Worm (Caenorhabditis elegans): Measurements from ENCODE around the gene nekl-4.

Gene nekl-4

ce11 chrIII:5543727-5544345 is 26.5 kb upstream of the nekl-4 start, which contains the start of gene D1044.1:
TSS of gene D1044.1 (plus strand) at chrIII:5544295.
- TF ChIP-seq scrt-1 (GFP tag; IDR thresholded peaks at IDR 0.05) (no peak), aly-1 (tag; optimal IDR thresholded peaks at IDR 0.05) (no peak)

- TF ChIP-seq scrt-1 (GFP tag; IDR thresholded peaks at IDR 0.05) (no peak), flt-1 (GFP tag; IDR thresholded peaks at IDR 0.05) (no peak), sea-1 (GFP tag; conservative IDR thresholded peaks at IDR 0.05) (no peak), ceh-13 (GFP tag; optimal IDR thresholded peaks at IDR 0.05) (no peak), ama-1 (optimal IDR thresholded peaks at IDR 0.05) (no peak), B0310.2 (tag; optimal IDR thresholded peaks at IDR 0.05) (no peak), F13C5.2 (tag; optimal IDR thresholded peaks at IDR 0.05) (no peak), tbx-11 (GFP tag; IDR thresholded peaks at IDR 0.05) (no peak), pes-1 (GFP tag; IDR thresholded peaks at IDR 0.05) (no peak)
Measured at ce11 chrIII:5543050-5543449, 25.7 kb upstream of the nekl-4 start, which contains the start of gene D1044.6. TSS of gene D1044.6 (minus strand) at chrIII:5543177.

- no peak for TF ChIP-seq tra-4 (tag; optimal IDR thresholded peaks at IDR 0.05)
- no peak for TF ChIP-seq hmbx-1 (tag; optimal IDR thresholded peaks at IDR 0.05)
- no peak for TF ChIP-seq ets-7 (tag; optimal IDR thresholded peaks at IDR 0.05)
- TF ChIP-seq pes-1 (GFP tag; IDR thresholded peaks at IDR 0.05) = no peak
Measured at ce11 chrIII:5541777-5542176, 24.5 kb upstream of the nekl-4 start.

- TF ChIP-seq hnd-1 (tag; optimal IDR thresholded peaks at IDR 0.05) (no peak), tbx-37 (GFP tag; conservative IDR thresholded peaks at IDR 0.05) (no peak), pes-1 (GFP tag; IDR thresholded peaks at IDR 0.05) (no peak), sea-1 (GFP tag; conservative IDR thresholded peaks at IDR 0.05) (no peak), F13C5.2 (tag; optimal IDR thresholded peaks at IDR 0.05) (no peak), ceh-13 (GFP tag; optimal IDR thresholded peaks at IDR 0.05) (no peak), hmg-4 (GFP tag; optimal IDR thresholded peaks at IDR 0.05) (no peak), tra-4 (tag; optimal IDR thresholded peaks at IDR 0.05) (no peak), B0310.2 (tag; optimal IDR thresholded peaks at IDR 0.05) (no peak), scrt-1 (GFP tag; IDR thresholded peaks at IDR 0.05) (no peak), ets-7 (tag; optimal IDR thresholded peaks at IDR 0.05) (no peak), ceh-36 (tag; optimal IDR thresholded peaks at IDR 0.05) (no peak), ama-1 (optimal IDR thresholded peaks at IDR 0.05) (no peak), aly-1 (tag; optimal IDR thresholded peaks at IDR 0.05) (no peak), tbx-11 (GFP tag; IDR thresholded peaks at IDR 0.05) (no peak), hmbx-1 (tag; optimal IDR thresholded peaks at IDR 0.05) (no peak), flt-1 (GFP tag; IDR thresholded peaks at IDR 0.05) (no peak)
Measured at ce11 chrIII:5525973-5526372, 8.7 kb upstream of the nekl-4 start, which contains the start of gene dex-1. TSS of gene dex-1 (plus strand) at chrIII:5526104.

ce11 chrIII:5521930-5522329 is 4.6 kb upstream of the nekl-4 start, which contains the start of gene D1044.4:
TSS of gene D1044.4 (minus strand) at chrIII:5522030.
- TF ChIP-seq B0310.2 (tag; optimal IDR thresholded peaks at IDR 0.05) = no peak
- TF ChIP-seq ceh-36 (tag; optimal IDR thresholded peaks at IDR 0.05) = no peak
- no peak for TF ChIP-seq ama-1 (optimal IDR thresholded peaks at IDR 0.05)
- no peak for TF ChIP-seq aly-1 (tag; optimal IDR thresholded peaks at IDR 0.05)
- TF ChIP-seq scrt-1 (GFP tag; IDR thresholded peaks at IDR 0.05) = no peak
- TF ChIP-seq hnd-1 (tag; optimal IDR thresholded peaks at IDR 0.05) = no peak
- no peak for TF ChIP-seq ceh-13 (GFP tag; optimal IDR thresholded peaks at IDR 0.05)
- TF ChIP-seq pes-1 (GFP tag; IDR thresholded peaks at IDR 0.05) = no peak
- no peak for TF ChIP-seq sea-1 (GFP tag; conservative IDR thresholded peaks at IDR 0.05)
- no peak for TF ChIP-seq ets-7 (tag; optimal IDR thresholded peaks at IDR 0.05)
- no peak for TF ChIP-seq flt-1 (GFP tag; IDR thresholded peaks at IDR 0.05)
- no peak for TF ChIP-seq hmbx-1 (tag; optimal IDR thresholded peaks at IDR 0.05)
- no peak for TF ChIP-seq tbx-11 (GFP tag; IDR thresholded peaks at IDR 0.05)
- no peak for TF ChIP-seq tbx-37 (GFP tag; conservative IDR thresholded peaks at IDR 0.05)
- no peak for TF ChIP-seq F13C5.2 (tag; optimal IDR thresholded peaks at IDR 0.05)
- TF ChIP-seq tra-4 (tag; optimal IDR thresholded peaks at IDR 0.05) = no peak
- TF ChIP-seq hmg-4 (GFP tag; optimal IDR thresholded peaks at IDR 0.05) = no peak

ce11 chrIII:5512502-5512901 is 4.8 kb downstream of the nekl-4 start, which contains the start of gene pqn-25:
TSS of gene pqn-25 (minus strand) at chrIII:5512602.
- TF ChIP-seq tbx-37 (GFP tag; conservative IDR thresholded peaks at IDR 0.05) = no peak
- TF ChIP-seq sea-1 (GFP tag; conservative IDR thresholded peaks at IDR 0.05) = no peak
- no peak for TF ChIP-seq aly-1 (tag; optimal IDR thresholded peaks at IDR 0.05)
- no peak for TF ChIP-seq pes-1 (GFP tag; IDR thresholded peaks at IDR 0.05)
- TF ChIP-seq hmg-4 (GFP tag; optimal IDR thresholded peaks at IDR 0.05) = no peak
- TF ChIP-seq scrt-1 (GFP tag; IDR thresholded peaks at IDR 0.05) = no peak
- TF ChIP-seq flt-1 (GFP tag; IDR thresholded peaks at IDR 0.05) = no peak
- TF ChIP-seq ama-1 (optimal IDR thresholded peaks at IDR 0.05) = no peak
- no peak for TF ChIP-seq ceh-13 (GFP tag; optimal IDR thresholded peaks at IDR 0.05)
- TF ChIP-seq F13C5.2 (tag; optimal IDR thresholded peaks at IDR 0.05) = no peak
- no peak for TF ChIP-seq ceh-36 (tag; optimal IDR thresholded peaks at IDR 0.05)
- no peak for TF ChIP-seq hmbx-1 (tag; optimal IDR thresholded peaks at IDR 0.05)
- no peak for TF ChIP-seq tra-4 (tag; optimal IDR thresholded peaks at IDR 0.05)
- no peak for TF ChIP-seq B0310.2 (tag; optimal IDR thresholded peaks at IDR 0.05)

- TF ChIP-seq hnd-1 (tag; optimal IDR thresholded peaks at IDR 0.05) (no peak), pes-1 (GFP tag; IDR thresholded peaks at IDR 0.05) (no peak), ets-7 (tag; optimal IDR thresholded peaks at IDR 0.05) (no peak), tra-4 (tag; optimal IDR thresholded peaks at IDR 0.05) (no peak), ama-1 (optimal IDR thresholded peaks at IDR 0.05) (no peak), B0310.2 (tag; optimal IDR thresholded peaks at IDR 0.05) (no peak), F13C5.2 (tag; optimal IDR thresholded peaks at IDR 0.05) (no peak), ceh-13 (GFP tag; optimal IDR thresholded peaks at IDR 0.05) (no peak), sea-1 (GFP tag; conservative IDR thresholded peaks at IDR 0.05) (no peak), ceh-36 (tag; optimal IDR thresholded peaks at IDR 0.05) (no peak), tbx-37 (GFP tag; conservative IDR thresholded peaks at IDR 0.05) (no peak), hmbx-1 (tag; optimal IDR thresholded peaks at IDR 0.05) (no peak), scrt-1 (GFP tag; IDR thresholded peaks at IDR 0.05) (no peak)
Measured at ce11 chrIII:5508669-5509068, 8.7 kb downstream of the nekl-4 start, which contains the start of gene D1044.7. TSS of gene D1044.7 (minus strand) at chrIII:5508769.

All from whole organism, early embryonic.